Worm (Caenorhabditis elegans) whole organism, late embryonic: ENCODE data around the gene bicd-1.

ENCODE experiments used
- F13H6.1 ChIP-seq: sonication (generic microtip); optimal IDR thresholded peaks from 2 replicates; lab custom pipeline; 2016; ENCODE audit warnings: missing genetic modification characterization, missing compliant biosample characterization
- K02D7.2 ChIP-seq: sonication (generic microtip); optimal IDR thresholded peaks from 2 replicates; lab custom pipeline; 2017; ENCODE audit warnings: mild to moderate bottlenecking, missing genetic modification characterization, missing compliant biosample characterization
- T23F11.4 ChIP-seq: fragments of 200-800 bp; sonication (Bioruptor generic); optimal IDR thresholded peaks from 2 replicates; lab custom pipeline; 2018; ENCODE audit warnings: mild to moderate bottlenecking, missing genetic modification characterization, missing compliant biosample characterization
- ceh-18 ChIP-seq: sonication (generic microtip); optimal IDR thresholded peaks from 2 replicates; lab custom pipeline; 2016; ENCODE audit warnings: missing genetic modification characterization, missing compliant biosample characterization
- ceh-2 ChIP-seq: sonication (generic microtip); optimal IDR thresholded peaks from 2 replicates; lab custom pipeline; 2016; ENCODE audit warnings: missing genotype, missing genetic modification characterization, missing compliant biosample characterization
- ceh-22 ChIP-seq: sonication (generic microtip); optimal IDR thresholded peaks from 2 replicates; lab custom pipeline; 2017; ENCODE audit warnings: missing biosample characterization, missing genetic modification characterization
- ceh-30 ChIP-seq: fragments of 150-350 bp; optimal IDR thresholded peaks from 2 replicates; lab custom pipeline; 2014; ENCODE audit warnings: missing biosample characterization, missing genetic modification characterization
- ceh-31 ChIP-seq: sonication (generic microtip); optimal IDR thresholded peaks from 2 replicates; lab custom pipeline; 2016; ENCODE audit warnings: missing genetic modification characterization, missing compliant biosample characterization
- ceh-34 ChIP-seq: sonication (generic microtip); optimal IDR thresholded peaks from 2 replicates; lab custom pipeline; 2016; ENCODE audit warnings: mild to moderate bottlenecking, missing genetic modification characterization, missing compliant biosample characterization
- ceh-45 ChIP-seq: fragments of 200-800 bp; sonication (Bioruptor generic); IDR thresholded peaks from 2 replicates; pipeline ENCODE4 v1.3.6; 2022; ENCODE audit warnings: missing genetic modification reagents, missing genetic modification characterization, missing compliant biosample characterization
- ceh-48 ChIP-seq: sonication (generic microtip); optimal IDR thresholded peaks from 2 replicates; lab custom pipeline; 2016; ENCODE audit warnings: missing genetic modification characterization, inconsistent platforms, missing compliant biosample characterization
- ceh-6 ChIP-seq: fragments of 200-800 bp; sonication (Bioruptor generic); optimal IDR thresholded peaks from 2 replicates; lab custom pipeline; 2018; ENCODE audit warnings: mild to moderate bottlenecking, missing genetic modification characterization, missing compliant biosample characterization
- dve-1 ChIP-seq: sonication (generic microtip); optimal IDR thresholded peaks from 2 replicates; lab custom pipeline; 2017; ENCODE audit warnings: antibody characterized with exemption, mild to moderate bottlenecking, missing genetic modification characterization, missing compliant biosample characterization
- elt-2 ChIP-seq: sonication (generic microtip); optimal IDR thresholded peaks from 2 replicates; lab custom pipeline; 2016; ENCODE audit warnings: missing genetic modification reagents, missing genetic modification characterization, missing compliant biosample characterization
- ets-4 ChIP-seq: sonication (generic microtip); optimal IDR thresholded peaks from 2 replicates; lab custom pipeline; 2016; ENCODE audit warnings: missing genetic modification characterization, missing compliant biosample characterization
- fkh-6 ChIP-seq: sonication (generic microtip); optimal IDR thresholded peaks from 2 replicates; lab custom pipeline; 2016; ENCODE audit warnings: missing genetic modification characterization, missing compliant biosample characterization
- gmeb-2 ChIP-seq: sonication (generic microtip); optimal IDR thresholded peaks from 2 replicates; lab custom pipeline; 2016; ENCODE audit warnings: missing genetic modification characterization, inconsistent platforms, missing compliant biosample characterization
- hlh-13 ChIP-seq: fragments of 200-800 bp; sonication (Bioruptor generic); optimal IDR thresholded peaks from 2 replicates; lab custom pipeline; 2018; ENCODE audit warnings: mild to moderate bottlenecking, missing genetic modification characterization, missing compliant biosample characterization
- hlh-15 ChIP-seq: sonication (generic microtip); optimal IDR thresholded peaks from 2 replicates; lab custom pipeline; 2016; ENCODE audit warnings: missing genetic modification characterization, missing compliant biosample characterization
- hlh-30 ChIP-seq: sonication (generic microtip); optimal IDR thresholded peaks from 2 replicates; lab custom pipeline; 2017; ENCODE audit warnings: antibody characterized with exemption, missing genetic modification characterization, missing compliant biosample characterization; ENCODE audit not compliant: insufficient read depth
- hlh-6 ChIP-seq: sonication (generic microtip); optimal IDR thresholded peaks from 2 replicates; lab custom pipeline; 2016; ENCODE audit warnings: missing genotype, missing genetic modification characterization, missing compliant biosample characterization
- hlh-8 ChIP-seq: sonication (generic microtip); optimal IDR thresholded peaks from 2 replicates; lab custom pipeline; 2016; ENCODE audit warnings: missing genotype, missing genetic modification characterization, missing compliant biosample characterization
- lim-6 ChIP-seq: sonication (generic microtip); optimal IDR thresholded peaks from 2 replicates; lab custom pipeline; 2016; ENCODE audit warnings: missing genetic modification characterization, missing compliant biosample characterization
- lin-11 ChIP-seq: fragments of 200-800 bp; sonication (Bioruptor generic); optimal IDR thresholded peaks from 2 replicates; lab custom pipeline; 2018; ENCODE audit warnings: mild to moderate bottlenecking, missing genetic modification characterization, missing compliant biosample characterization
- nfya-1 ChIP-seq: sonication (generic microtip); optimal IDR thresholded peaks from 2 replicates; lab custom pipeline; 2017; ENCODE audit warnings: missing genetic modification characterization, mild to moderate bottlenecking, missing compliant biosample characterization, antibody characterized with exemption, moderate library complexity
- nhr-11 ChIP-seq: fragments of 150-350 bp; optimal IDR thresholded peaks from 2 replicates; lab custom pipeline; 2014; ENCODE audit warnings: missing biosample characterization, missing genetic modification characterization
- pat-9 ChIP-seq: fragments of 200-800 bp; sonication (Bioruptor generic); optimal IDR thresholded peaks from 2 replicates; lab custom pipeline; 2018; ENCODE audit warnings: mild to moderate bottlenecking, missing genetic modification characterization, moderate library complexity, missing compliant biosample characterization
- pax-1 ChIP-seq: fragments of 150-350 bp; optimal IDR thresholded peaks from 2 replicates; lab custom pipeline; 2014; ENCODE audit warnings: missing biosample characterization, missing genetic modification characterization
- pha-4 ChIP-seq: fragments of 150-350 bp; optimal IDR thresholded peaks from 2 replicates; lab custom pipeline; 2018; ENCODE audit warnings: missing biosample characterization, missing genetic modification reagents, missing genetic modification characterization
- pros-1 ChIP-seq: fragments of 150-350 bp; optimal IDR thresholded peaks from 2 replicates; lab custom pipeline; 2014; ENCODE audit warnings: missing biosample characterization, missing genetic modification reagents, missing genetic modification characterization
- ref-2 ChIP-seq: sonication (generic microtip); optimal IDR thresholded peaks from 2 replicates; lab custom pipeline; 2016; ENCODE audit warnings: missing genetic modification characterization, missing compliant biosample characterization
- rnt-1 ChIP-seq: sonication (generic microtip); optimal IDR thresholded peaks from 2 replicates; lab custom pipeline; 2016; ENCODE audit warnings: missing genetic modification characterization, missing compliant biosample characterization
- sox-4 ChIP-seq: sonication (generic microtip); optimal IDR thresholded peaks from 2 replicates; lab custom pipeline; 2017; ENCODE audit warnings: mild to moderate bottlenecking, missing genetic modification characterization, inconsistent platforms, missing compliant biosample characterization
- syd-9 ChIP-seq: sonication (generic microtip); optimal IDR thresholded peaks from 2 replicates; lab custom pipeline; 2016; ENCODE audit warnings: mild to moderate bottlenecking, missing genetic modification characterization, moderate library complexity, missing compliant biosample characterization
- tbx-2 ChIP-seq: sonication (generic microtip); optimal IDR thresholded peaks from 2 replicates; lab custom pipeline; 2016; ENCODE audit warnings: missing genetic modification characterization, missing compliant biosample characterization
- tbx-7 ChIP-seq: sonication (generic microtip); optimal IDR thresholded peaks from 2 replicates; lab custom pipeline; 2016; ENCODE audit warnings: missing genotype, missing genetic modification characterization, missing compliant biosample characterization
- ttx-3 ChIP-seq: sonication (generic microtip); optimal IDR thresholded peaks from 2 replicates; lab custom pipeline; 2016; ENCODE audit warnings: missing genetic modification reagents, missing genetic modification characterization, missing compliant biosample characterization
- unc-3 ChIP-seq, 2 experiments: fragments of 200-800 bp in 1 of 2; sonication (Bioruptor generic) in 1 of 2; sonication (generic microtip) in 1 of 2; conservative IDR thresholded peaks in 1 of 2; optimal IDR thresholded peaks in 1 of 2; 2 replicates each; pipeline versions ENCODE4 v1.3.6 to Lab custom; 2016 to 2022; ENCODE audit warnings: missing compliant biosample characterization in 2 of 2, missing genetic modification characterization in 2 of 2, missing genetic modification reagents in 1 of 2
- unc-42 ChIP-seq: sonication (generic microtip); optimal IDR thresholded peaks from 2 replicates; lab custom pipeline; 2016; ENCODE audit warnings: missing genotype, missing genetic modification characterization, missing compliant biosample characterization
- unc-55 ChIP-seq: sonication (generic microtip); optimal IDR thresholded peaks from 2 replicates; lab custom pipeline; 2017; ENCODE audit warnings: missing biosample characterization, missing genetic modification reagents, missing genetic modification characterization
- unc-86 ChIP-seq: sonication (generic microtip); optimal IDR thresholded peaks from 2 replicates; lab custom pipeline; 2016; ENCODE audit warnings: missing genetic modification characterization, missing compliant biosample characterization
- ztf-16 ChIP-seq: sonication (generic microtip); optimal IDR thresholded peaks from 2 replicates; lab custom pipeline; 2017; ENCODE audit warnings: missing genetic modification characterization, missing compliant biosample characterization

bicd-1 gene

ce11 chrIV:6576728-6577101, 4.6 kb upstream of the bicd-1 start:
- no peak for TF ChIP-seq tbx-7
- TF ChIP-seq nfya-1 = peak; percentile 57
- no peak for TF ChIP-seq ceh-6
- no peak for TF ChIP-seq ztf-16 (tag; lab: Kevin White, UChicago)
- no peak for TF ChIP-seq lim-6 (tag; lab: Kevin White, UChicago)
- peak; percentile 54 for TF ChIP-seq tbx-2 (tag; lab: Kevin White, UChicago)
- peak; percentile 32 for TF ChIP-seq pros-1
- TF ChIP-seq hlh-8 (tag; lab: Kevin White, UChicago) = no peak
- TF ChIP-seq unc-55 (GFP tag; lab: Kevin White, UChicago) = peak; percentile 15
- no peak for TF ChIP-seq T23F11.4 (GFP tag; lab: Kevin White, UChicago)
- TF ChIP-seq ceh-31 = peak; percentile 70
- no peak for TF ChIP-seq unc-86 (tag; lab: Kevin White, UChicago)
- TF ChIP-seq ref-2 (tag; lab: Kevin White, UChicago) = peak; percentile 39
- no peak for TF ChIP-seq hlh-13 (GFP tag; lab: Kevin White, UChicago)
- peak; percentile 50 for TF ChIP-seq ets-4 (tag; lab: Kevin White, UChicago)
- no peak for TF ChIP-seq ttx-3 (tag; lab: Kevin White, UChicago)
- no peak for TF ChIP-seq pha-4 (tag; lab: Kevin White, UChicago)
- TF ChIP-seq rnt-1 = peak; percentile 86
- TF ChIP-seq pax-1 (tag; lab: Kevin White, UChicago) = peak; percentile 50
- TF ChIP-seq elt-2 = no peak
- no peak for TF ChIP-seq hlh-15
- peak; percentile 23 for TF ChIP-seq ceh-30
- peak; percentile 17 for TF ChIP-seq ceh-18 (tag; lab: Kevin White, UChicago)
- peak; percentile 55 for TF ChIP-seq ceh-34 (tag; lab: Kevin White, UChicago)
- TF ChIP-seq ceh-22 (tag; lab: Kevin White, UChicago) = peak; percentile 29
- no peak for TF ChIP-seq unc-3 (GFP tag; conservative IDR thresholded peaks at IDR 0.05; lab: Robert Waterston, UW)
- TF ChIP-seq unc-3 (tag; optimal IDR thresholded peaks at IDR 0.05; lab: Kevin White, UChicago) = no peak
- peak; percentile 25 for TF ChIP-seq F13H6.1 (tag; lab: Kevin White, UChicago)
- TF ChIP-seq hlh-30 (tag; lab: Kevin White, UChicago) = no peak
- TF ChIP-seq, all 69 proteins: peak for 14

ce11 chrIV:6575959-6576727, 4.0 kb upstream of the bicd-1 start:
- TF ChIP-seq lin-11 (tag; lab: Kevin White, UChicago) (peak; percentile 9), fkh-6 (tag; lab: Kevin White, UChicago) (no peak), hlh-6 (tag; lab: Kevin White, UChicago) (no peak), unc-42 (tag; lab: Kevin White, UChicago) (no peak), ceh-48 (no peak), dve-1 (tag; lab: Kevin White, UChicago) (peak; percentile 59), pat-9 (tag; lab: Kevin White, UChicago) (no peak), ztf-16 (tag; lab: Kevin White, UChicago) (no peak), nhr-11 (tag; lab: Kevin White, UChicago) (no peak), tbx-7 (no peak), ceh-2 (tag; lab: Kevin White, UChicago) (no peak)

ce11 chrIV:6574343-6574742, 2.2 kb upstream of the bicd-1 start:
- no peak for TF ChIP-seq dve-1 (tag; lab: Kevin White, UChicago)
- TF ChIP-seq unc-55 (GFP tag; lab: Kevin White, UChicago) = peak; percentile 71
- TF ChIP-seq F13H6.1 (tag; lab: Kevin White, UChicago) = no peak
- TF ChIP-seq nfya-1 = peak; percentile 37
- no peak for TF ChIP-seq sox-4 (tag; lab: Kevin White, UChicago)
- no peak for TF ChIP-seq ref-2 (tag; lab: Kevin White, UChicago)
- no peak for TF ChIP-seq gmeb-2 (tag; lab: Kevin White, UChicago)
- TF ChIP-seq elt-2 = no peak
- no peak for TF ChIP-seq ceh-45
- TF ChIP-seq K02D7.2 (tag; lab: Kevin White, UChicago) = no peak
- TF ChIP-seq ceh-31 = no peak
- TF ChIP-seq ceh-18 (tag; lab: Kevin White, UChicago) = no peak
- no peak for TF ChIP-seq syd-9 (tag; lab: Kevin White, UChicago)
